Fruit fly (Drosophila melanogaster) whole organism, wandering third instar larva: ENCODE measurements around the gene CG6766.

Source experiments
- Abd-B ChIP-seq: fragments of >200 bp; optimal IDR thresholded peaks from 2 replicates; lab custom pipeline; 2017; ENCODE audit warnings: missing biosample characterization, missing genetic modification characterization
- CG9705 ChIP-seq: fragments of 200-800 bp; sonication (Bioruptor generic); optimal IDR thresholded peaks from 2 replicates; lab custom pipeline; 2018; ENCODE audit warnings: missing biosample characterization, mild to moderate bottlenecking, missing genetic modification characterization
- Dfd ChIP-seq: fragments of >200 bp; optimal IDR thresholded peaks from 2 replicates; lab custom pipeline; 2017; ENCODE audit warnings: missing biosample characterization, missing genetic modification characterization
- HLH106 ChIP-seq: fragments of 200-800 bp; optimal IDR thresholded peaks from 3 replicates; lab custom pipeline; 2019; ENCODE audit warnings: missing biosample characterization, mild to moderate bottlenecking, missing genetic modification characterization, moderate library complexity
- Hnf4 ChIP-seq: fragments of 200-800 bp; sonication (Bioruptor generic); optimal IDR thresholded peaks from 2 replicates; lab custom pipeline; 2016; ENCODE audit warnings: missing biosample characterization, mild to moderate bottlenecking, missing genetic modification characterization
- Hr78 ChIP-seq: fragments of >200 bp; optimal IDR thresholded peaks from 2 replicates; lab custom pipeline; 2017; ENCODE audit warnings: missing biosample characterization, missing genetic modification characterization
- Jra ChIP-seq: sonication (Bioruptor generic); optimal IDR thresholded peaks from 2 replicates; lab custom pipeline; 2016; ENCODE audit warnings: missing biosample characterization, missing genetic modification characterization
- Myc ChIP-seq: fragments of >200 bp; optimal IDR thresholded peaks from 2 replicates; lab custom pipeline; 2017
- OdsH ChIP-seq: fragments of 200-800 bp; sonication (Bioruptor generic); optimal IDR thresholded peaks from 2 replicates; lab custom pipeline; 2016; ENCODE audit warnings: missing biosample characterization, mild to moderate bottlenecking, missing genetic modification characterization
- Sp1 ChIP-seq: fragments of 200-800 bp; sonication (Bioruptor generic); optimal IDR thresholded peaks from 3 replicates; lab custom pipeline; 2019; ENCODE audit warnings: missing biosample characterization, mild to moderate bottlenecking, missing genetic modification characterization, moderate library complexity
- brk ChIP-seq: fragments of 200-800 bp; sonication (Bioruptor generic); optimal IDR thresholded peaks from 2 replicates; lab custom pipeline; 2016; ENCODE audit warnings: missing biosample characterization, mild to moderate bottlenecking, missing genetic modification characterization
- dmrt93B ChIP-seq: fragments of 200-800 bp; sonication (Bioruptor generic); optimal IDR thresholded peaks from 2 replicates; lab custom pipeline; 2018; ENCODE audit warnings: missing biosample characterization, mild to moderate bottlenecking, missing genetic modification characterization
- ey ChIP-seq: fragments of 200-800 bp; sonication (Bioruptor generic); optimal IDR thresholded peaks from 2 replicates; lab custom pipeline; 2016; ENCODE audit warnings: missing biosample characterization, missing genetic modification characterization
- foxo ChIP-seq, 2 experiments: fragments of 200-800 bp; sonication (Bioruptor generic); optimal IDR thresholded peaks; 2 replicates in 1 of 2; 3 replicates in 1 of 2; lab custom pipeline; 2016 to 2017; ENCODE audit warnings: missing biosample characterization in 2 of 2, missing genetic modification characterization in 2 of 2
- fru ChIP-seq: fragments of 200-800 bp; sonication (Bioruptor generic); optimal IDR thresholded peaks from 3 replicates; lab custom pipeline; 2016; ENCODE audit warnings: missing biosample characterization, mild to moderate bottlenecking, missing genetic modification characterization
- h ChIP-seq: fragments of 200-800 bp; sonication (Bioruptor generic); optimal IDR thresholded peaks from 3 replicates; lab custom pipeline; 2016; ENCODE audit warnings: missing biosample characterization, mild to moderate bottlenecking, missing genetic modification characterization
- jim ChIP-seq: fragments of 175-275, 200-325 bp; sonication (Bioruptor generic); optimal IDR thresholded peaks from 2 replicates; lab custom pipeline; 2016; ENCODE audit warnings: missing biosample characterization, mild to moderate bottlenecking, missing genetic modification characterization
- psq ChIP-seq: fragments of 200-800 bp; sonication (Bioruptor generic); optimal IDR thresholded peaks from 3 replicates; lab custom pipeline; 2017; ENCODE audit warnings: missing biosample characterization, mild to moderate bottlenecking, missing genetic modification characterization, moderate library complexity
- rgr ChIP-seq: fragments of 200-800 bp; sonication (Bioruptor generic); optimal IDR thresholded peaks from 3 replicates; lab custom pipeline; 2016; ENCODE audit warnings: missing biosample characterization, mild to moderate bottlenecking, missing genetic modification characterization
- tai ChIP-seq: sonication (Bioruptor generic); optimal IDR thresholded peaks from 2 replicates; lab custom pipeline; 2016; ENCODE audit warnings: missing biosample characterization, missing genetic modification characterization
- usp ChIP-seq: fragments of >200 bp; optimal IDR thresholded peaks from 2 replicates; lab custom pipeline; 2017; ENCODE audit warnings: missing biosample characterization, missing genetic modification characterization

Gene CG6766

DNA sequence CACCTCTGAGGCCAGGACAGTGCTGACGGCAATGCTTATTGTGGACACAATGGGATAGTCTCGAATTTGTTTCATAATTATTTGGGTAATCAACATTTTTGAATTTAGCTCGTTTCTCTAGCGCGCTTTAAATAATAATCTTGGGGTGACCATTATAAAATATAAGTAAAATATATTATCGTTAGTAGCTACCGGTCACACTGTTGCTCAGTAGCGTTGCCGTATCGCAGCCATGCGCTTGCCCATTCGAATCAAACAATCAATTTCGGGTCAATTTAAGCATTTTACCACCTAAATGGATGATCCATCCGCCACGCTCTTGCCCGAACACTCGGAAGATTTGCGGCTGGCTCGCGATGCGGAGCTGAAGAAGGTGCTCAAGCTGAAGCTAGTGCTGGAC lies 50.8 kb downstream of the CG6766 start, which contains the start of the genes zuc and dgt2:
TSS of gene zuc (minus strand) at position 154 of the 400 bp plus-strand sequence.
TSS of gene dgt2 (plus strand) at position 208 of the 400 bp plus-strand sequence.
- TF ChIP-seq usp (GFP tag; lab: Kevin White, UChicago) (no peak), Dfd (no peak), Hnf4 (no peak), brk (GFP tag; lab: Kevin White, UChicago) (no peak), h (GFP tag; lab: Kevin White, UChicago) (no peak), Myc (no peak), ey (no peak)

DNA sequence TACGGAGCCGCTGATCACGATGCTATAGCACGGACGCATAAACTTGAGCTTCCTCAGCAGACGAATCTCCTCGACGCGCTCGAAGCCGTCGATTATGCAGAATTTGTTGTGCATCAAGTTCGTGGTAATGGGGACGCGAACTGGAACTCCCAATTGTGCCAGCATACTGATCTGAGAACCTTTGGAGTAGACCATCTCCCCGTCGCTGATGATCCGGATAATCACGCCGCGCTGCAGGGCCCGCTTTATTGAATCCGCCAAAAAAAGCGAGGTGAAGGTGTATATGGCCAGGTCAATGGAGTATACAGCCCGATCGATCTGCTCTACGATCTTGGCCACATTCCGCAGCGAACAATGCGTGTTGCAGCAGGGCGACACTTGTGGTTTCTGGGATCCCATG lies 51.3 kb downstream of the CG6766 start:
- TF ChIP-seq dmrt93B (GFP tag; lab: Kevin White, UChicago) (no peak), Hr78 (no peak), CG9705 (no peak), jim (GFP tag; lab: Kevin White, UChicago) (no peak), HLH106 (tag; lab: Kevin White, UChicago) (no peak), tai (GFP tag; lab: Kevin White, UChicago) (no peak), fru (GFP tag; lab: Kevin White, UChicago) (no peak), Sp1 (GFP tag; lab: Kevin White, UChicago) (no peak), psq (GFP tag; lab: Kevin White, UChicago) (no peak), OdsH (GFP tag; lab: Kevin White, UChicago) (no peak), foxo (GFP tag; optimal IDR thresholded peaks at IDR 0.05; lab: Kevin White, UChicago) (no peak), h (GFP tag; lab: Kevin White, UChicago) (no peak), rgr (no peak), Jra (no peak), Abd-B (GFP tag; lab: Kevin White, UChicago) (no peak)
